Fruit fly (Drosophila melanogaster) whole organism: ENCODE measurements around the gene CG31548.

Experiments used
- EcR ChIP-seq, 2 experiments: fragments of >200 bp; optimal IDR thresholded peaks; 2 replicates each; lab custom pipeline; 2017; ENCODE audit warnings: missing biosample characterization in 2 of 2, missing genetic modification characterization in 2 of 2, missing genetic modification reagents in 2 of 2
- psq ChIP-seq: fragments of >200 bp; optimal IDR thresholded peaks from 2 replicates; lab custom pipeline; 2017

DNA sequence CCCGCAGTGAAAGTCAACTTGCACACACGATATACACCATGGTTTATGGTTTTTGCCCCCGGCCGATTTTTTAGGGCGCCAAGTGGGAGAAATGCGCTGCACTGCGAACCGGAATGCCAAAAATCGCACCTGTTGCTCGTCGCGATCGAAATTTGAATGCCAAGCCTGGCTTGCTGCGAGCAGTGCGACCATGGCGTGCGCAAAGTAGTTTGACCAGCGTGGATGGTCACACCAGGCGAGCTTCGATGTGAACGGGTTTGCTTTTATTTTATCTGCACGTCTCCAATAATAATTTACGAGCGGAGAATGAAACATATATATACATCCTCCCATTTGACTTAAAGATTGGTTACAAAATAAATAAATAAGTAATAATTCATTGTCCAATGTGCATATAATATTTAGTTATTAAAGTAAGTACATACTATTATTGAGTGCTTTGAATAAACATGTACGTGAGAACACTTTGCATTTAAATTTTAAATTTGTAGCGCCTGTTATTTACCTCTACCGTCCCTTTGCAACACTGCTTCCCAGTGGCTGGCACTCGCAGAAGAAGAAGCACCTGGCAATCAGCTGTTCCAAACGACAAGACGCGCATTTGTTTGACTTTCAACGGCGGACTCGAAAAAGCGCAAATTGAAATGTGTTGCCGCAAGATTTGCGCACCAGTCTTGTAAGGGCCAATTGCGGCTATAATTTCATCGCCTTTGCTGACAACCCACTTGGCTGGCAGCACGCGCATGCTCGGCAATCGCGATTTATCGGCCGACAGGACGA, 48.8 kb upstream of the CG31548 start, which contains the start of the genes Rab23 and plx:
- TF ChIP-seq psq (lab: Kevin White, UChicago) (no peak), EcR (GFP tag; optimal IDR thresholded peaks at IDR 0.05; lab: Kevin White, UChicago) (no peak)
